Worm (Caenorhabditis elegans) whole organism, late embryonic: Measurements from ENCODE around the gene B0432.7.
A peak's percentile ranks its signal among the peaks of the same experiment; 100 is the strongest.

Source experiments
- F13H6.1 ChIP-seq: sonication (generic microtip); optimal IDR thresholded peaks from 2 replicates; lab custom pipeline; 2016; ENCODE audit warnings: missing genetic modification characterization, missing compliant biosample characterization
- Y22D7AL.16 ChIP-seq: sonication (generic microtip); optimal IDR thresholded peaks from 2 replicates; lab custom pipeline; 2016; ENCODE audit warnings: missing genetic modification characterization, missing compliant biosample characterization
- ceh-31 ChIP-seq: sonication (generic microtip); optimal IDR thresholded peaks from 2 replicates; lab custom pipeline; 2016; ENCODE audit warnings: missing genetic modification characterization, missing compliant biosample characterization
- che-1 ChIP-seq: sonication (generic microtip); optimal IDR thresholded peaks from 2 replicates; lab custom pipeline; 2016; ENCODE audit warnings: mild to moderate bottlenecking, missing genetic modification characterization, missing compliant biosample characterization
- elt-4 ChIP-seq: sonication (generic microtip); optimal IDR thresholded peaks from 2 replicates; lab custom pipeline; 2016; ENCODE audit warnings: missing genetic modification characterization, missing compliant biosample characterization
- ets-4 ChIP-seq: sonication (generic microtip); optimal IDR thresholded peaks from 2 replicates; lab custom pipeline; 2016; ENCODE audit warnings: missing genetic modification characterization, missing compliant biosample characterization
- fkh-10 ChIP-seq: fragments of 150-350 bp; optimal IDR thresholded peaks from 2 replicates; lab custom pipeline; 2014; ENCODE audit warnings: missing biosample characterization, missing genetic modification reagents, missing genetic modification characterization
- gmeb-2 ChIP-seq: sonication (generic microtip); optimal IDR thresholded peaks from 2 replicates; lab custom pipeline; 2016; ENCODE audit warnings: missing genetic modification characterization, inconsistent platforms, missing compliant biosample characterization
- nhr-11 ChIP-seq: fragments of 150-350 bp; optimal IDR thresholded peaks from 2 replicates; lab custom pipeline; 2014; ENCODE audit warnings: missing biosample characterization, missing genetic modification characterization
- pax-1 ChIP-seq: fragments of 150-350 bp; optimal IDR thresholded peaks from 2 replicates; lab custom pipeline; 2014; ENCODE audit warnings: missing biosample characterization, missing genetic modification characterization
- pros-1 ChIP-seq: fragments of 150-350 bp; optimal IDR thresholded peaks from 2 replicates; lab custom pipeline; 2014; ENCODE audit warnings: missing biosample characterization, missing genetic modification reagents, missing genetic modification characterization
- unc-3 ChIP-seq, 2 experiments: fragments of 200-800 bp in 1 of 2; sonication (Bioruptor generic) in 1 of 2; sonication (generic microtip) in 1 of 2; conservative IDR thresholded peaks in 1 of 2; optimal IDR thresholded peaks in 1 of 2; 2 replicates each; pipeline versions ENCODE4 v1.3.6 to Lab custom; 2016 to 2022; ENCODE audit warnings: missing compliant biosample characterization in 2 of 2, missing genetic modification characterization in 2 of 2, missing genetic modification reagents in 1 of 2
- unc-55 ChIP-seq: sonication (generic microtip); optimal IDR thresholded peaks from 2 replicates; lab custom pipeline; 2017; ENCODE audit warnings: missing biosample characterization, missing genetic modification reagents, missing genetic modification characterization
- unc-86 ChIP-seq: sonication (generic microtip); optimal IDR thresholded peaks from 2 replicates; lab custom pipeline; 2016; ENCODE audit warnings: missing genetic modification characterization, missing compliant biosample characterization

ce11 chrII:285627-286550 is 12.1 kb upstream of the B0432.7 start, which contains the start of gene B0432.10:
- TF ChIP-seq nhr-11 (tag; lab: Kevin White, UChicago), result no peak
- TF ChIP-seq F13H6.1 (tag; lab: Kevin White, UChicago), result no peak
- no peak for TF ChIP-seq pax-1 (tag; lab: Kevin White, UChicago)
- no peak for TF ChIP-seq che-1 (tag; lab: Kevin White, UChicago)
- no peak for TF ChIP-seq gmeb-2
- TF ChIP-seq Y22D7AL.16 (tag; lab: Kevin White, UChicago), result no peak
- no peak for TF ChIP-seq unc-86
- no peak for TF ChIP-seq ceh-31 (tag; lab: Kevin White, UChicago)
- no peak for TF ChIP-seq ets-4 (tag; lab: Kevin White, UChicago)
- no peak for TF ChIP-seq fkh-10
- no peak for TF ChIP-seq unc-3 (GFP tag; conservative IDR thresholded peaks at IDR 0.05; lab: Robert Waterston, UW)
- no peak for TF ChIP-seq unc-3 (tag; optimal IDR thresholded peaks at IDR 0.05; lab: Kevin White, UChicago)
- peak; percentile 4 for TF ChIP-seq unc-55 (GFP tag; lab: Kevin White, UChicago)
- TF ChIP-seq elt-4, result no peak
- no peak for TF ChIP-seq pros-1
